Worm (Caenorhabditis elegans) whole organism, L4 larva: ENCODE measurements around the gene C51E3.9.

Source experiments
- dmd-6 ChIP-seq: fragments of 200-800 bp; sonication (Bioruptor generic); IDR thresholded peaks from 2 replicates; pipeline ENCODE4 v1.3.6; 2022; ENCODE audit warnings: missing genetic modification reagents, missing genetic modification characterization, missing compliant biosample characterization
- hlh-30 ChIP-seq: sonication (generic microtip); optimal IDR thresholded peaks from 2 replicates; lab custom pipeline; 2017; ENCODE audit warnings: antibody characterized with exemption, mild to moderate bottlenecking, missing genetic modification characterization, missing compliant biosample characterization; ENCODE audit not compliant: insufficient read depth

DNA sequence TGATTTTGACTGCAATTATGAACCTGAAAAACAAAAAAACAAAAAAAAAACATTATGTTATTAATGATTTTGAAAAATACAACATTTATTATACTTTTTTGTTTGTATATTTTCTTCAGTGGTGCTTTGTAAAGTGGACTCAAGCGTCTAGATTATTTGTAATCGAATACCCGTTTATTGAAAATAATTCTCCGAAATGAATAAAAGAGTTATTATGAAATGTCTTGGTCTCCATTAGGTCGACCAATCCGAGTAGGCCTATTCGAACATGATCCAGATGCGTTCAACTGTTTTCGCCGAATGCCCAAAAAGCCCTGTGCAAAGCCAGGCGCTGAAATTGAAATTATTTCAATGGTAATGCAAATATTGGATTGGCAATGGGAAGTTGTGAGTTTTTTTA, 28.3 kb upstream of the C51E3.9 start, which contains the start of gene C08B6.5:
- TF ChIP-seq dmd-6 (GFP tag; lab: Robert Waterston, UW) (no peak), hlh-30 (no peak)
